Worm (Caenorhabditis elegans) whole organism, L4 larva: ENCODE data around the gene ztf-16.

Experiments used
- D1046.2 ChIP-seq: fragments of 200-800 bp; sonication (Bioruptor generic); IDR thresholded peaks from 2 replicates; pipeline ENCODE4 v1.3.6; 2022; ENCODE audit warnings: missing genetic modification characterization, missing compliant biosample characterization
- F10B5.3 ChIP-seq: sonication (generic microtip); optimal IDR thresholded peaks from 2 replicates; lab custom pipeline; 2016; ENCODE audit warnings: mild to moderate bottlenecking, missing genetic modification characterization, missing compliant biosample characterization
- F49E8.2 ChIP-seq: sonication (generic microtip); optimal IDR thresholded peaks from 2 replicates; lab custom pipeline; 2016; ENCODE audit warnings: missing compliant biosample characterization, mild to moderate bottlenecking, missing genetic modification characterization, borderline replicate concordance
- R02D3.7 ChIP-seq: fragments of 150-350 bp; sonication (generic microtip); optimal IDR thresholded peaks from 3 replicates; lab custom pipeline; 2014; ENCODE audit warnings: missing biosample characterization, missing genetic modification characterization
- Y105C5A.15 ChIP-seq: fragments of 200-800 bp; sonication (Bioruptor generic); IDR thresholded peaks from 2 replicates; pipeline ENCODE4 v1.3.6; 2022; ENCODE audit warnings: missing genetic modification characterization, missing compliant biosample characterization
- Y5F2A.4 ChIP-seq: fragments of 200-800 bp; sonication (Bioruptor generic); optimal IDR thresholded peaks from 2 replicates; lab custom pipeline; 2018; ENCODE audit warnings: mild to moderate bottlenecking, missing genetic modification characterization, missing compliant biosample characterization
- arid-1 ChIP-seq: fragments of 200-800 bp; sonication (Bioruptor generic); conservative IDR thresholded peaks from 2 replicates; pipeline ENCODE4 v1.3.6; 2022; ENCODE audit warnings: missing genetic modification reagents, missing genetic modification characterization, missing compliant biosample characterization
- ceh-20 ChIP-seq: fragments of 200-800 bp; sonication (Bioruptor generic); IDR thresholded peaks from 2 replicates; pipeline ENCODE4 v1.3.6; 2022; ENCODE audit warnings: missing genetic modification reagents, missing genetic modification characterization, missing compliant biosample characterization
- ceh-28 ChIP-seq: fragments of 150-350 bp; optimal IDR thresholded peaks from 2 replicates; lab custom pipeline; 2014; ENCODE audit warnings: missing biosample characterization, missing genetic modification reagents, missing genetic modification characterization
- ceh-32 ChIP-seq: sonication (generic microtip); optimal IDR thresholded peaks from 2 replicates; lab custom pipeline; 2016; ENCODE audit warnings: mild to moderate bottlenecking, missing genetic modification characterization, missing compliant biosample characterization; ENCODE audit not compliant: poor library complexity
- ceh-44 ChIP-seq: fragments of 200-800 bp; sonication (Bioruptor generic); IDR thresholded peaks from 2 replicates; pipeline ENCODE4 v1.3.6; 2022; ENCODE audit warnings: missing genetic modification reagents, missing genetic modification characterization, missing compliant biosample characterization
- daf-12 ChIP-seq: fragments of 150-350 bp; optimal IDR thresholded peaks from 2 replicates; lab custom pipeline; 2014; ENCODE audit warnings: missing biosample characterization, missing genetic modification reagents, missing genetic modification characterization
- daf-16 ChIP-seq, 3 experiments: sonication (generic microtip); optimal IDR thresholded peaks; 2 replicates each; lab custom pipeline; 2016 to 2017; ENCODE audit warnings: missing genetic modification characterization in 3 of 3, missing genetic modification reagents in 3 of 3, mild to moderate bottlenecking in 2 of 3, missing compliant biosample characterization in 2 of 3, missing biosample characterization in 1 of 3, moderate library complexity in 1 of 3
- dmd-6 ChIP-seq: fragments of 200-800 bp; sonication (Bioruptor generic); IDR thresholded peaks from 2 replicates; pipeline ENCODE4 v1.3.6; 2022; ENCODE audit warnings: missing genetic modification reagents, missing genetic modification characterization, missing compliant biosample characterization
- dmd-9 ChIP-seq: fragments of 200-800 bp; sonication (Bioruptor generic); IDR thresholded peaks from 2 replicates; pipeline ENCODE4 v1.3.6; 2022; ENCODE audit warnings: missing genetic modification reagents, missing genetic modification characterization, missing compliant biosample characterization
- hif-1 ChIP-seq, 2 experiments: sonication (generic microtip); optimal IDR thresholded peaks; 2 replicates each; lab custom pipeline; 2016 to 2017; ENCODE audit warnings: missing compliant biosample characterization in 2 of 2, missing genetic modification characterization in 2 of 2, missing genetic modification reagents in 2 of 2, missing genotype in 2 of 2, mild to moderate bottlenecking in 1 of 2
- hlh-11 ChIP-seq: fragments of 200-800 bp; sonication (Bioruptor generic); optimal IDR thresholded peaks from 2 replicates; lab custom pipeline; 2018; ENCODE audit warnings: mild to moderate bottlenecking, missing genetic modification characterization, missing compliant biosample characterization
- hmg-1.1 ChIP-seq: fragments of 200-800 bp; sonication (Bioruptor generic); IDR thresholded peaks from 2 replicates; pipeline ENCODE4 v1.3.6; 2022; ENCODE audit warnings: missing genetic modification reagents, missing genetic modification characterization, missing compliant biosample characterization
- jun-1 ChIP-seq: fragments of 150-350 bp; optimal IDR thresholded peaks from 2 replicates; lab custom pipeline; 2014; ENCODE audit warnings: missing biosample characterization, missing genetic modification reagents, missing genetic modification characterization
- lin-29 ChIP-seq: fragments of 200-800 bp; sonication (Bioruptor generic); IDR thresholded peaks from 2 replicates; pipeline ENCODE4 v1.3.6; 2022; ENCODE audit warnings: missing genetic modification reagents, missing genetic modification characterization, missing compliant biosample characterization
- lin-39 ChIP-seq: fragments of 150-350 bp; optimal IDR thresholded peaks from 2 replicates; lab custom pipeline; 2014; ENCODE audit warnings: missing biosample characterization, missing genetic modification reagents, missing genetic modification characterization
- madf-5 ChIP-seq, 2 experiments: fragments of 200-800 bp; sonication (Bioruptor generic); IDR thresholded peaks; 2 replicates each; pipeline ENCODE4 v1.3.6; 2022; ENCODE audit warnings: missing compliant biosample characterization in 2 of 2, missing genetic modification characterization in 2 of 2
- mep-1 ChIP-seq: fragments of 150-350 bp; sonication (generic microtip); optimal IDR thresholded peaks from 3 replicates; lab custom pipeline; 2014; ENCODE audit warnings: missing biosample characterization, missing genetic modification characterization
- mxl-3 ChIP-seq: fragments of 200-800 bp; sonication (Bioruptor generic); optimal IDR thresholded peaks from 2 replicates; lab custom pipeline; 2018; ENCODE audit warnings: mild to moderate bottlenecking, missing genetic modification characterization, missing compliant biosample characterization
- nhr-11 ChIP-seq: fragments of 150-350 bp; optimal IDR thresholded peaks from 2 replicates; lab custom pipeline; 2014; ENCODE audit warnings: missing biosample characterization, missing genetic modification characterization
- nhr-111 ChIP-seq: fragments of 200-800 bp; sonication (Bioruptor generic); optimal IDR thresholded peaks from 2 replicates; lab custom pipeline; 2018; ENCODE audit warnings: mild to moderate bottlenecking, missing genetic modification characterization, missing compliant biosample characterization
- nhr-237 ChIP-seq: sonication (generic microtip); optimal IDR thresholded peaks from 2 replicates; lab custom pipeline; 2017; ENCODE audit warnings: missing biosample characterization, missing genetic modification characterization
- nhr-25 ChIP-seq: sonication (generic microtip); optimal IDR thresholded peaks from 2 replicates; lab custom pipeline; 2017; ENCODE audit warnings: missing genetic modification characterization, mild to moderate bottlenecking, missing compliant biosample characterization, antibody characterized with exemption, moderate library complexity, borderline replicate concordance; ENCODE audit not compliant: insufficient read depth
- nhr-42 ChIP-seq: fragments of 200-800 bp; sonication (Bioruptor generic); IDR thresholded peaks from 2 replicates; pipeline ENCODE4 v1.3.6; 2022; ENCODE audit warnings: missing genetic modification characterization, missing compliant biosample characterization
- nhr-48 ChIP-seq: sonication (generic microtip); optimal IDR thresholded peaks from 2 replicates; lab custom pipeline; 2016; ENCODE audit warnings: mild to moderate bottlenecking, missing genetic modification characterization, missing compliant biosample characterization
- nhr-76 ChIP-seq: fragments of 150-350 bp; optimal IDR thresholded peaks from 2 replicates; lab custom pipeline; 2014; ENCODE audit warnings: missing biosample characterization, missing genetic modification characterization
- pha-4 ChIP-seq, 2 experiments: fragments of 150-350 bp in 1 of 2; fragments of 200-800 bp in 1 of 2; sonication (Bioruptor generic) in 1 of 2; IDR thresholded peaks in 1 of 2; optimal IDR thresholded peaks in 1 of 2; 2 replicates each; pipeline versions ENCODE4 v1.3.6 to Lab custom; 2014 to 2022; ENCODE audit warnings: missing genetic modification characterization in 2 of 2, missing genetic modification reagents in 2 of 2, missing biosample characterization in 1 of 2, missing compliant biosample characterization in 1 of 2
- php-3 ChIP-seq: fragments of 200-800 bp; sonication (Bioruptor generic); IDR thresholded peaks from 2 replicates; pipeline ENCODE4 v1.3.6; 2022; ENCODE audit warnings: missing genetic modification reagents, missing genetic modification characterization, missing compliant biosample characterization
- pqm-1 ChIP-seq: sonication (generic microtip); optimal IDR thresholded peaks from 2 replicates; lab custom pipeline; 2017; ENCODE audit warnings: missing biosample characterization, missing genetic modification characterization
- sdz-12 ChIP-seq: fragments of 200-800 bp; sonication (Bioruptor generic); optimal IDR thresholded peaks from 2 replicates; lab custom pipeline; 2018; ENCODE audit warnings: mild to moderate bottlenecking, missing genetic modification characterization, missing compliant biosample characterization
- spr-1 ChIP-seq: sonication (generic microtip); optimal IDR thresholded peaks from 2 replicates; lab custom pipeline; 2016; ENCODE audit warnings: mild to moderate bottlenecking, missing genetic modification characterization, missing compliant biosample characterization
- tag-97 ChIP-seq: fragments of 200-800 bp; sonication (Bioruptor generic); IDR thresholded peaks from 2 replicates; pipeline ENCODE4 v1.3.6; 2022; ENCODE audit warnings: missing genetic modification characterization, missing compliant biosample characterization
- tra-1 ChIP-seq: fragments of 200-800 bp; sonication (Bioruptor generic); IDR thresholded peaks from 2 replicates; pipeline ENCODE4 v1.3.6; 2022; ENCODE audit warnings: missing genetic modification reagents, missing genetic modification characterization, missing compliant biosample characterization
- unc-39 ChIP-seq: sonication (generic microtip); optimal IDR thresholded peaks from 2 replicates; lab custom pipeline; 2017; ENCODE audit warnings: missing biosample characterization, missing genetic modification characterization
- unc-62 ChIP-seq, 3 experiments: fragments of 150-350 bp in 1 of 3; sonication (generic microtip); optimal IDR thresholded peaks in 2 of 3; peaks in 1 of 3; 1 replicate in 1 of 3; 2 replicates in 2 of 3; lab custom pipeline; 2014 to 2017; ENCODE audit warnings: missing biosample characterization in 3 of 3, missing genetic modification characterization in 3 of 3, missing genetic modification reagents in 3 of 3, missing genotype in 1 of 3
- vab-7 ChIP-seq: fragments of 200-800 bp; sonication (Bioruptor generic); IDR thresholded peaks from 2 replicates; pipeline ENCODE4 v1.3.6; 2022; ENCODE audit warnings: missing genetic modification reagents, missing genetic modification characterization, missing compliant biosample characterization
- zag-1 ChIP-seq: fragments of 150-350 bp; optimal IDR thresholded peaks from 2 replicates; lab custom pipeline; 2014; ENCODE audit warnings: missing biosample characterization, missing genetic modification characterization
- zfp-3 ChIP-seq: fragments of 200-800 bp; sonication (Bioruptor generic); conservative IDR thresholded peaks from 2 replicates; pipeline ENCODE4 v1.3.6; 2022; ENCODE audit warnings: missing genetic modification reagents, missing genetic modification characterization, missing compliant biosample characterization
- zip-11 ChIP-seq: fragments of 200-800 bp; sonication (Bioruptor generic); IDR thresholded peaks from 2 replicates; pipeline ENCODE4 v1.3.6; 2022; ENCODE audit warnings: missing genetic modification characterization, missing compliant biosample characterization
- ztf-7 ChIP-seq: fragments of 150-350 bp; optimal IDR thresholded peaks from 2 replicates; lab custom pipeline; 2014; ENCODE audit warnings: missing biosample characterization, missing genetic modification characterization

The ztf-16 gene

DNA sequence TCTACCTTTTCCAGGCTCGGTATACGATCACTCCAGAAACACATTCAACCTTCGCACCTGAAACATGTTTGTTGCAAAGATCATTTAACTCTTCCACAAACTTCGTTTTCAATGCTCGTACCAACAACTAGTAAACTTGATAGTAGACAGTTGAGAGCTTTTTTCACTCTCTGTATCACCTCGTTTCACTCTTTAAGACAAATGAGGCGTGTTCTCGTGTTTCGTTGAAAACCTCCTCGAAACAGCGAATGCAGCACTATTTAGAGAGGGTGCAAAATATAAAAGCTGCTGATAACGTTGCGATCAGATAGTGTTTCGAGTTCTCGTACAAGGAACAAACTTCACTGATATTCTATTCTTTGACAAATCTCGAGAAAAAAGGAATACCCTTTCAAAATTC, 18.4 kb downstream of the ztf-16 start, which contains the start of gene F43C9.1:
Gene F43C9.1 (plus strand): TSS at position 301 of the 400 bp plus-strand sequence.
- TF ChIP-seq hlh-11 (tag; lab: Kevin White, UChicago) = peak; percentile 34
- no peak for TF ChIP-seq hif-1 (tag; optimal IDR thresholded peaks at IDR 0.05; lab: Kevin White, UChicago)
- 0 out of 2 replicates have a peak, but pooled peaks have one; percentile 17 for TF ChIP-seq dmd-6
- no peak for TF ChIP-seq php-3 (GFP tag; lab: Robert Waterston, UW)
- no peak for TF ChIP-seq nhr-76
- TF ChIP-seq mep-1 = no peak
- TF ChIP-seq daf-16 (GFP tag; optimal IDR thresholded peaks at IDR 0.05; lab: Kevin White, UChicago) = no peak
- TF ChIP-seq daf-16 (tag; optimal IDR thresholded peaks at IDR 0.05; lab: Kevin White, UChicago) = peak; percentile 8
- TF ChIP-seq, all 104 proteins: peak for 3

ce11 chrX:4790614-4791013, 20.7 kb downstream of the ztf-16 start:
- TF ChIP-seq F49E8.2 (tag; lab: Kevin White, UChicago) = no peak
- TF ChIP-seq daf-16 (GFP tag; optimal IDR thresholded peaks at IDR 0.05; lab: Kevin White, UChicago) = no peak
- TF ChIP-seq daf-16 (tag; optimal IDR thresholded peaks at IDR 0.05; lab: Kevin White, UChicago) = peak; percentile 57
- no peak for TF ChIP-seq vab-7 (GFP tag; lab: Robert Waterston, UW)
- no peak for TF ChIP-seq Y5F2A.4
- TF ChIP-seq hmg-1.1 (GFP tag; lab: Robert Waterston, UW) = no peak
- peak in 1 of 2 experiments; percentile 54 for TF ChIP-seq unc-62 (GFP tag; optimal IDR thresholded peaks at IDR 0.05 in 1 of 2; lab: Kevin White, UChicago)
- TF ChIP-seq unc-62 (tag; optimal IDR thresholded peaks at IDR 0.05; lab: Kevin White, UChicago) = no peak
- TF ChIP-seq tag-97 (GFP tag; lab: Robert Waterston, UW) = no peak
- TF ChIP-seq F10B5.3 (tag; lab: Kevin White, UChicago) = no peak
- TF ChIP-seq zip-11 (GFP tag; lab: Robert Waterston, UW) = no peak
- TF ChIP-seq pqm-1 (tag; lab: Kevin White, UChicago) = no peak
- TF ChIP-seq, all 104 proteins: peak for 2

- TF ChIP-seq ztf-7 (no peak), pha-4 (GFP tag; IDR thresholded peaks at IDR 0.05; lab: Robert Waterston, UW) (peak; percentile 84), pha-4 (tag; optimal IDR thresholded peaks at IDR 0.05; lab: Kevin White, UChicago) (no peak), zfp-3 (GFP tag; lab: Robert Waterston, UW) (0 out of 2 replicates have a peak, but pooled peaks have one; percentile 53), php-3 (GFP tag; lab: Robert Waterston, UW) (peak; percentile 60; the same call in 1 of the 2 replicates), tra-1 (GFP tag; lab: Robert Waterston, UW) (peak; percentile 85), nhr-25 (no peak), spr-1 (tag; lab: Kevin White, UChicago) (peak; percentile 25), nhr-42 (GFP tag; lab: Robert Waterston, UW) (no peak), madf-5 (GFP tag; IDR thresholded peaks at IDR 0.05; lab: Robert Waterston, UW) (peak; percentile 76 to 77; a peak in 2 of 4 replicates), nhr-76 (no peak), nhr-237 (tag; lab: Kevin White, UChicago) (no peak), ceh-28 (tag; lab: Kevin White, UChicago) (no peak), mxl-3 (GFP tag; lab: Kevin White, UChicago) (peak; percentile 30), daf-12 (tag; lab: Kevin White, UChicago) (no peak), nhr-11 (tag; lab: Kevin White, UChicago) (peak; percentile 6), unc-39 (tag; lab: Kevin White, UChicago) (no peak), ceh-32 (tag; lab: Kevin White, UChicago) (no peak), jun-1 (no peak), ceh-44 (GFP tag; lab: Robert Waterston, UW) (0 out of 2 replicates have a peak, but pooled peaks have one; percentile 24), D1046.2 (GFP tag; lab: Robert Waterston, UW) (peak; percentile 60; the same call in 1 of the 2 replicates), lin-39 (no peak), Y105C5A.15 (0 out of 2 replicates have a peak, but pooled peaks have one; percentile 70), sdz-12 (GFP tag; lab: Kevin White, UChicago) (peak; percentile 57), ceh-20 (peak; percentile 72; the same call in 1 of the 2 replicates), arid-1 (GFP tag; lab: Robert Waterston, UW) (peak; percentile 89), zag-1 (tag; lab: Kevin White, UChicago) (no peak), nhr-111 (no peak), nhr-48 (peak; percentile 29), dmd-9 (GFP tag; lab: Robert Waterston, UW) (peak; percentile 47; the same call in 1 of the 2 replicates), lin-29 (peak; percentile 50; the same call in 1 of the 2 replicates), R02D3.7 (peak; percentile 30)
These were observed 22.4 kb downstream of the ztf-16 start for ce11 chrX:4788958-4789357.
